Fruit fly (Drosophila melanogaster) whole organism, wandering third instar larva: ENCODE measurements around the gene CG10845.

Experiments
- Abd-B ChIP-seq: fragments of >200 bp; optimal IDR thresholded peaks from 2 replicates; lab custom pipeline; 2017; ENCODE audit warnings: missing biosample characterization, missing genetic modification characterization
- CG32264 ChIP-seq: fragments of 200-800 bp; sonication (Bioruptor generic); optimal IDR thresholded peaks from 2 replicates; lab custom pipeline; 2016; ENCODE audit warnings: missing biosample characterization, missing genetic modification characterization
- CG9705 ChIP-seq: fragments of 200-800 bp; sonication (Bioruptor generic); optimal IDR thresholded peaks from 2 replicates; lab custom pipeline; 2018; ENCODE audit warnings: missing biosample characterization, mild to moderate bottlenecking, missing genetic modification characterization
- CrebA ChIP-seq: fragments of 200-800 bp; sonication (Bioruptor generic); optimal IDR thresholded peaks from 2 replicates; lab custom pipeline; 2016; ENCODE audit warnings: missing biosample characterization, mild to moderate bottlenecking, missing genetic modification characterization, borderline replicate concordance
- Dfd ChIP-seq: fragments of >200 bp; optimal IDR thresholded peaks from 2 replicates; lab custom pipeline; 2017; ENCODE audit warnings: missing biosample characterization, missing genetic modification characterization
- Dif ChIP-seq: fragments of 200-275, 200-300 bp; sonication (Bioruptor generic); optimal IDR thresholded peaks from 2 replicates; lab custom pipeline; 2018; ENCODE audit warnings: missing biosample characterization, missing genetic modification characterization; ENCODE audit not compliant: partially characterized antibody
- GATAd ChIP-seq: sonication (Bioruptor generic); optimal IDR thresholded peaks from 2 replicates; lab custom pipeline; 2016; ENCODE audit warnings: missing biosample characterization, missing genetic modification characterization
- HLH106 ChIP-seq: fragments of 200-800 bp; optimal IDR thresholded peaks from 3 replicates; lab custom pipeline; 2019; ENCODE audit warnings: missing biosample characterization, mild to moderate bottlenecking, missing genetic modification characterization, moderate library complexity
- Hnf4 ChIP-seq: fragments of 200-800 bp; sonication (Bioruptor generic); optimal IDR thresholded peaks from 2 replicates; lab custom pipeline; 2016; ENCODE audit warnings: missing biosample characterization, mild to moderate bottlenecking, missing genetic modification characterization
- Hr78 ChIP-seq: fragments of >200 bp; optimal IDR thresholded peaks from 2 replicates; lab custom pipeline; 2017; ENCODE audit warnings: missing biosample characterization, missing genetic modification characterization
- Hr83 ChIP-seq: fragments of 200-300 bp; sonication (Bioruptor generic); optimal IDR thresholded peaks from 2 replicates; lab custom pipeline; 2016; ENCODE audit warnings: missing biosample characterization, mild to moderate bottlenecking, missing genetic modification characterization, moderate library complexity; ENCODE audit not compliant: poor library complexity, severe bottlenecking
- Jra ChIP-seq: sonication (Bioruptor generic); optimal IDR thresholded peaks from 2 replicates; lab custom pipeline; 2016; ENCODE audit warnings: missing biosample characterization, missing genetic modification characterization
- Mio ChIP-seq: sonication (Bioruptor generic); optimal IDR thresholded peaks from 2 replicates; lab custom pipeline; 2016; ENCODE audit warnings: missing biosample characterization, missing genetic modification characterization
- Myc ChIP-seq: fragments of >200 bp; optimal IDR thresholded peaks from 2 replicates; lab custom pipeline; 2017
- N ChIP-seq: fragments of >200 bp; optimal IDR thresholded peaks from 2 replicates; lab custom pipeline; 2018; ENCODE audit warnings: missing biosample characterization, missing external identifiers, missing genetic modification characterization
- OdsH ChIP-seq: fragments of 200-800 bp; sonication (Bioruptor generic); optimal IDR thresholded peaks from 2 replicates; lab custom pipeline; 2016; ENCODE audit warnings: missing biosample characterization, mild to moderate bottlenecking, missing genetic modification characterization
- Rel ChIP-seq, 2 experiments: fragments of 200-800 bp; sonication (Bioruptor generic) in 1 of 2; optimal IDR thresholded peaks; 2 replicates in 1 of 2; 3 replicates in 1 of 2; lab custom pipeline; 2016 to 2019; ENCODE audit warnings: mild to moderate bottlenecking in 2 of 2, missing biosample characterization in 2 of 2, missing genetic modification characterization in 2 of 2, moderate library complexity in 1 of 2
- Sp1 ChIP-seq: fragments of 200-800 bp; sonication (Bioruptor generic); optimal IDR thresholded peaks from 3 replicates; lab custom pipeline; 2019; ENCODE audit warnings: missing biosample characterization, mild to moderate bottlenecking, missing genetic modification characterization, moderate library complexity
- Vsx2 ChIP-seq: fragments of 200-300, 225-300 bp; sonication (Bioruptor generic); optimal IDR thresholded peaks from 2 replicates; lab custom pipeline; 2018; ENCODE audit warnings: missing biosample characterization, missing genetic modification characterization; ENCODE audit not compliant: partially characterized antibody
- br ChIP-seq: fragments of 200-800 bp; sonication (Bioruptor generic); optimal IDR thresholded peaks from 2 replicates; lab custom pipeline; 2016; ENCODE audit warnings: missing biosample characterization, missing genetic modification characterization
- brk ChIP-seq: fragments of 200-800 bp; sonication (Bioruptor generic); optimal IDR thresholded peaks from 2 replicates; lab custom pipeline; 2016; ENCODE audit warnings: missing biosample characterization, mild to moderate bottlenecking, missing genetic modification characterization
- dl ChIP-seq, 2 experiments: fragments of 175-275, 200-275 bp in 1 of 2; fragments of 200-275 bp in 1 of 2; sonication (Bioruptor generic); optimal IDR thresholded peaks; lab custom pipeline; 2018; ENCODE audit warnings: mild to moderate bottlenecking in 2 of 2, missing biosample characterization in 2 of 2, missing genetic modification characterization in 2 of 2, moderate library complexity in 2 of 2; ENCODE audit not compliant: partially characterized antibody in 2 of 2, insufficient read depth in 1 of 2
- dmrt93B ChIP-seq: fragments of 200-800 bp; sonication (Bioruptor generic); optimal IDR thresholded peaks from 2 replicates; lab custom pipeline; 2018; ENCODE audit warnings: missing biosample characterization, mild to moderate bottlenecking, missing genetic modification characterization
- dsf ChIP-seq: sonication (Bioruptor generic); optimal IDR thresholded peaks from 2 replicates; lab custom pipeline; 2016; ENCODE audit warnings: missing biosample characterization, missing genetic modification characterization, borderline replicate concordance
- ey ChIP-seq: fragments of 200-800 bp; sonication (Bioruptor generic); optimal IDR thresholded peaks from 2 replicates; lab custom pipeline; 2016; ENCODE audit warnings: missing biosample characterization, missing genetic modification characterization
- foxo ChIP-seq, 2 experiments: fragments of 200-800 bp; sonication (Bioruptor generic); optimal IDR thresholded peaks; 2 replicates in 1 of 2; 3 replicates in 1 of 2; lab custom pipeline; 2016 to 2017; ENCODE audit warnings: missing biosample characterization in 2 of 2, missing genetic modification characterization in 2 of 2
- fru ChIP-seq: fragments of 200-800 bp; sonication (Bioruptor generic); optimal IDR thresholded peaks from 3 replicates; lab custom pipeline; 2016; ENCODE audit warnings: missing biosample characterization, mild to moderate bottlenecking, missing genetic modification characterization
- h ChIP-seq: fragments of 200-800 bp; sonication (Bioruptor generic); optimal IDR thresholded peaks from 3 replicates; lab custom pipeline; 2016; ENCODE audit warnings: missing biosample characterization, mild to moderate bottlenecking, missing genetic modification characterization
- jim ChIP-seq: fragments of 175-275, 200-325 bp; sonication (Bioruptor generic); optimal IDR thresholded peaks from 2 replicates; lab custom pipeline; 2016; ENCODE audit warnings: missing biosample characterization, mild to moderate bottlenecking, missing genetic modification characterization
- lola ChIP-seq: fragments of >200 bp; optimal IDR thresholded peaks from 2 replicates; lab custom pipeline; 2017; ENCODE audit warnings: missing biosample characterization, missing genetic modification characterization
- pan ChIP-seq: fragments of >200 bp; optimal IDR thresholded peaks from 2 replicates; lab custom pipeline; 2017
- psq ChIP-seq: fragments of 200-800 bp; sonication (Bioruptor generic); optimal IDR thresholded peaks from 3 replicates; lab custom pipeline; 2017; ENCODE audit warnings: missing biosample characterization, mild to moderate bottlenecking, missing genetic modification characterization, moderate library complexity
- rgr ChIP-seq: fragments of 200-800 bp; sonication (Bioruptor generic); optimal IDR thresholded peaks from 3 replicates; lab custom pipeline; 2016; ENCODE audit warnings: missing biosample characterization, mild to moderate bottlenecking, missing genetic modification characterization
- sage ChIP-seq: fragments of 200-800 bp; sonication (Bioruptor generic); optimal IDR thresholded peaks from 2 replicates; lab custom pipeline; 2016; ENCODE audit warnings: missing biosample characterization, mild to moderate bottlenecking, missing genetic modification characterization
- sv ChIP-seq: fragments of 200-800 bp; sonication (Bioruptor generic); optimal IDR thresholded peaks from 3 replicates; lab custom pipeline; 2016; ENCODE audit warnings: missing biosample characterization, missing genetic modification characterization
- tai ChIP-seq: sonication (Bioruptor generic); optimal IDR thresholded peaks from 2 replicates; lab custom pipeline; 2016; ENCODE audit warnings: missing biosample characterization, missing genetic modification characterization
- usp ChIP-seq: fragments of >200 bp; optimal IDR thresholded peaks from 2 replicates; lab custom pipeline; 2017; ENCODE audit warnings: missing biosample characterization, missing genetic modification characterization
- woc ChIP-seq: sonication (Bioruptor generic); optimal IDR thresholded peaks from 2 replicates; lab custom pipeline; 2016; ENCODE audit warnings: missing biosample characterization, mild to moderate bottlenecking, missing genetic modification characterization

CG10845 gene

DNA sequence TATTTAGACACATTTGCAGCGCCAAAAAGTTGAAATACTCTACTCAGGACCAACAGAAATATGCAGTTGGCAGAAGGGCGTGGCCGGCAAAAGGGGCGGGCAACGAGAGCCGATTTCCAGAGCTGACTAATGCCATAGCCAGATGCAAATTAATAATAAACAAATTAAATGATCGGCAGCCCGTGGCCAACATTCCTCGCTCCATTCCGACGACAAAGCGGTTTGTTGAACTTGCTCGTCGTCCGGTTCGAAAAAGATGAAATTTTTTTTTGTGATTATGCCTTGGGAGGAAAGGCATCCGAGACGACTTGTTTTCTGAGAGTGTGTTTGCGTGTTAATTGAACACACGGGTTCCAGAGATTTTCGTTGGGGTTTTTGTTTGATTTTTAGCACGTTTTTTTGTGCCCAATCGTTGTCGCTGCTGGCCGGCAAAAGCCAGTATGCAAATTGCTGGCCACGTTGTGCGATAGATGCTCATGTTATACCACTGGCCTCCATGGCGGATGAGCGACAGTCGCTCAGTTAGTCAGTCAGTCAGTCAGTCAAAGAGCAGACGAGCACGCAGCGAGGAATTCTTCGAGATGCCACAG, 11.5 kb upstream of the CG10845 start (continued):
- TF ChIP-seq Sp1 (GFP tag; lab: Kevin White, UChicago) (no peak), OdsH (GFP tag; lab: Kevin White, UChicago) (no peak), woc (GFP tag; lab: Kevin White, UChicago) (no peak), Hr78 (GFP tag; lab: Kevin White, UChicago) (no peak), sage (GFP tag; lab: Kevin White, UChicago) (no peak), Myc (lab: Kevin White, UChicago) (no peak)

DNA sequence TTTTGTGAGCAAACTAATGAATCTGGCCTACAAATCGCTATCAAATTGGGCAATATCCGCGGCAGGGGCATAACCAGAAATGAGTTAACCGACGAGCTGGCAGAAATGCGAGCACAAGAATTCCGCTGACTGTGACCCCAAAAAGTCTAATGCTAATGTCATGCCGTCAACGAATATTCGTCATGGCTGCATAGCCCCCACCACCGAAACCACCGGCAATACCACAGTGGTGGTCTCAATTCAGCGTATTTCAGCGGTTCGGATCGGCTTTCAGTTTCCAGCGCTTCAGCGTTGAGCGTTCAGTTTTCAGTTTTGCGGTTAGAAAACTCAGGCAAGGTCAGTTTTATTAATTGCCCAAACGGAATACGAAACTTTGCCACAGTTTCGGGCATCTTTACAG, 10.7 kb upstream of the CG10845 start:
- TF ChIP-seq h (GFP tag; lab: Kevin White, UChicago), result no peak
- no peak for TF ChIP-seq Dif (GFP tag; lab: Kevin White, UChicago)
- TF ChIP-seq woc (GFP tag; lab: Kevin White, UChicago), result no peak
- TF ChIP-seq fru (GFP tag; lab: Kevin White, UChicago), result no peak

DNA sequence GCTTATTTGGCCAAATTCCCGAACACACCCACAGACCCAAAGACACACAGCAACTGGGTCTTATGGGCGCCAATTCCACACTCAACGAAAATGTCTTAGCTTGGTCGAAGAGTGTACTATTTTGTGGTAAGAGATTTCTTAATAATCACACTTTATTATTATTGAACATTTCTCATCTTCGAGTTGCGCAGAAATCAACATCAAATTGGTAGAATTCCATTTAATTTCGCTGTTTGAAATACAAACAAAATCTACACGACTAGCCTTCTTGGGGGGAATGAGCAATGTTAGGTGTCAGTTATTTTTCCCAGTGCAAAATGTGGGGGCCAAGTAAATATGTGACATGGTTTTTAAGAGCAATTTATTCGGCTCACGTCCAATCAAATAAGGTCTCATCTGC, 10.0 kb upstream of the CG10845 start:
- TF ChIP-seq psq (no peak), Hnf4 (GFP tag; lab: Kevin White, UChicago) (no peak), br (GFP tag; lab: Kevin White, UChicago) (no peak), GATAd (GFP tag; lab: Kevin White, UChicago) (no peak), foxo (GFP tag; optimal IDR thresholded peaks at IDR 0.05; lab: Kevin White, UChicago) (no peak), fru (GFP tag; lab: Kevin White, UChicago) (no peak), dsf (GFP tag; lab: Kevin White, UChicago) (no peak), Rel (GFP tag; optimal IDR thresholded peaks at IDR 0.05; lab: Kevin White, UChicago) (no peak), Rel (tag; optimal IDR thresholded peaks at IDR 0.05; lab: Kevin White, UChicago) (no peak), usp (GFP tag; lab: Kevin White, UChicago) (no peak), Hr83 (no peak)

DNA sequence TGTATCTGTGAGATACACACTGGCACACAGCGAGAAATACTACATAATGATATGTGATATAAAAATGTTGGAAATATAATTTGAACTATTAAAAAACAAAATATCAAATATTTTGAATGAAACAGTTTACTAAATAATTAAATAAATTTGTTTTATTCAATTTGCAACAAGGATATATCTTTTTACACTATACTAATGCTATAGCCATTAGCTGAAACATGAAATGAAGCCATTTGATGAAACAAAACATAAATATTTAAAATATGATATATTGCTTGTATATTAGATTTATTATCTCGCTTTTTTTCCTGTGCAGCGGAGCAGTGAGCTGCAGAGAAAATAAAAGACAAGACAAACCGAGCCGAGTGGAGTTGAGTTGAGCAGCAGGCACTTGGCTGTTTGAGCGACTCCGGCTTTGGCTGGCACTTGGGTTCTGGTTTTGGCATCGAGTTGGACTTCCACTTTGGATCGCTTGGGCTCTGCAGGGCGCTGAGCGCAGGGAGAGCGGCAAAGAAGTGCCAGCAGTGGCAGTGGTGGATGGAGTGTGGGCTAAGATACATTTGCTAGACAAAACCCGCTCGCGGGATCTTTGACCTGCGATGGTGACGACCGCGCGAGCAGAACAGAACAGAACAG, 7.5 kb upstream of the CG10845 start:
- TF ChIP-seq Myc (lab: Kevin White, UChicago), result no peak
- TF ChIP-seq Jra, result peak; percentile 14
- peak; percentile 82 for TF ChIP-seq fru (GFP tag; lab: Kevin White, UChicago)
- TF ChIP-seq OdsH (GFP tag; lab: Kevin White, UChicago), result peak; percentile 89
- peak; percentile 37 for TF ChIP-seq woc (GFP tag; lab: Kevin White, UChicago)
- TF ChIP-seq lola, result no peak
- no peak for TF ChIP-seq dl (GFP tag; optimal IDR thresholded peaks at IDR 0.05; lab: Kevin White, UChicago; ENCODE audit: insufficient read depth in 1 of 2, partially characterized antibody in 2 of 2)
- TF ChIP-seq rgr, result peak; percentile 77
- no peak for TF ChIP-seq Abd-B (GFP tag; lab: Kevin White, UChicago)
- no peak for TF ChIP-seq Mio (GFP tag; lab: Kevin White, UChicago)
- TF ChIP-seq HLH106 (tag; lab: Kevin White, UChicago), result peak; percentile 91
- peak in 1 of 2 experiments; percentile 88 for TF ChIP-seq foxo (GFP tag; optimal IDR thresholded peaks at IDR 0.05; lab: Kevin White, UChicago)
- peak; percentile 43 for TF ChIP-seq CG9705 (GFP tag; lab: Kevin White, UChicago)
- no peak for TF ChIP-seq brk (GFP tag; lab: Kevin White, UChicago)
- peak; percentile 35 for TF ChIP-seq ey (GFP tag; lab: Kevin White, UChicago)
- TF ChIP-seq Rel (GFP tag; optimal IDR thresholded peaks at IDR 0.05; lab: Kevin White, UChicago), result peak; percentile 48
- TF ChIP-seq Rel (tag; optimal IDR thresholded peaks at IDR 0.05; lab: Kevin White, UChicago), result peak; percentile 39
- TF ChIP-seq Dfd, result no peak
- TF ChIP-seq sage (GFP tag; lab: Kevin White, UChicago), result peak; percentile 2
- TF ChIP-seq h (GFP tag; lab: Kevin White, UChicago), result peak; percentile 73
- TF ChIP-seq CrebA (GFP tag; lab: Kevin White, UChicago), result peak; percentile 9
- no peak for TF ChIP-seq GATAd (GFP tag; lab: Kevin White, UChicago)
- no peak for TF ChIP-seq tai (GFP tag; lab: Kevin White, UChicago)
- TF ChIP-seq Dif (GFP tag; lab: Kevin White, UChicago), result no peak
- no peak for TF ChIP-seq Hnf4 (GFP tag; lab: Kevin White, UChicago)
- no peak for TF ChIP-seq usp (GFP tag; lab: Kevin White, UChicago)
- peak; percentile 11 for TF ChIP-seq br (GFP tag; lab: Kevin White, UChicago)
- no peak for TF ChIP-seq N (GFP tag; lab: Kevin White, UChicago)
- no peak for TF ChIP-seq jim
- TF ChIP-seq Hr83, result no peak
- TF ChIP-seq Vsx2 (GFP tag; lab: Kevin White, UChicago), result peak; percentile 0
- no peak for TF ChIP-seq pan
- peak; percentile 66 for TF ChIP-seq dmrt93B (GFP tag; lab: Kevin White, UChicago)
- peak; percentile 94 for TF ChIP-seq Sp1 (GFP tag; lab: Kevin White, UChicago)
- TF ChIP-seq sv (GFP tag; lab: Kevin White, UChicago), result peak; percentile 44
- TF ChIP-seq dsf (GFP tag; lab: Kevin White, UChicago), result peak; percentile 16
- no peak for TF ChIP-seq Hr78 (GFP tag; lab: Kevin White, UChicago)
- peak; percentile 87 for TF ChIP-seq psq
- no peak for TF ChIP-seq CG32264 (GFP tag; lab: Kevin White, UChicago)
